Fruit fly (Drosophila melanogaster) whole organism, embryonic: ENCODE measurements around the gene UbcE2H.

Experiments
- BtbVII ChIP-seq: fragments of 200-800 bp; sonication (Bioruptor generic); optimal IDR thresholded peaks from 3 replicates; lab custom pipeline; 2017; ENCODE audit warnings: missing biosample characterization, mild to moderate bottlenecking, missing genetic modification characterization
- CG10462 ChIP-seq: fragments of 200-800 bp; sonication (Bioruptor generic); optimal IDR thresholded peaks from 2 replicates; lab custom pipeline; 2016; ENCODE audit warnings: missing biosample characterization, missing genetic modification characterization
- CG10543 ChIP-seq: fragments of 200-800 bp; sonication (Bioruptor generic); optimal IDR thresholded peaks from 3 replicates; lab custom pipeline; 2017; ENCODE audit warnings: missing biosample characterization, mild to moderate bottlenecking, missing genetic modification characterization, moderate library complexity
- CG10654 ChIP-seq: fragments of 200-800 bp; sonication (Bioruptor generic); optimal IDR thresholded peaks from 2 replicates; lab custom pipeline; 2016; ENCODE audit warnings: missing biosample characterization, missing genetic modification characterization
- CG10979 ChIP-seq: fragments of 200-800 bp; sonication (Bioruptor generic); optimal IDR thresholded peaks from 2 replicates; lab custom pipeline; 2018; ENCODE audit warnings: missing biosample characterization, mild to moderate bottlenecking, missing genetic modification characterization, moderate library complexity
- CG11093 ChIP-seq: fragments of 200-800 bp; sonication (Bioruptor generic); IDR thresholded peaks from 3 replicates; pipeline ENCODE4 v1.3.6; 2022; ENCODE audit warnings: missing biosample characterization, missing genetic modification characterization
- CG11247 ChIP-seq: fragments of 200-800 bp; sonication (Bioruptor generic); IDR thresholded peaks from 2 replicates; pipeline ENCODE4 v1.3.6; 2022; ENCODE audit warnings: missing biosample characterization, missing genetic modification characterization
- CG11696 ChIP-seq: fragments of 200-800 bp; sonication (Bioruptor generic); IDR thresholded peaks from 2 replicates; pipeline ENCODE4 v1.3.6; 2022; ENCODE audit warnings: missing biosample characterization, missing genetic modification characterization
- CG12155 ChIP-seq: fragments of 200-800 bp; sonication (Bioruptor generic); optimal IDR thresholded peaks from 3 replicates; lab custom pipeline; 2016; ENCODE audit warnings: missing biosample characterization, missing genetic modification characterization
- CG12219 ChIP-seq: fragments of 200-800 bp; sonication (Bioruptor generic); optimal IDR thresholded peaks from 3 replicates; lab custom pipeline; 2018; ENCODE audit warnings: missing biosample characterization, mild to moderate bottlenecking, missing genetic modification characterization
- CG13775 ChIP-seq: fragments of 200-800 bp; sonication (Bioruptor generic); optimal IDR thresholded peaks from 3 replicates; lab custom pipeline; 2017; ENCODE audit warnings: missing biosample characterization, mild to moderate bottlenecking, missing genetic modification characterization
- CG14441 ChIP-seq: fragments of 200-800 bp; sonication (Bioruptor generic); IDR thresholded peaks from 2 replicates; pipeline ENCODE4 v1.3.6; 2022; ENCODE audit warnings: missing biosample characterization, missing genetic modification characterization
- CG1603 ChIP-seq: fragments of 200-800 bp; sonication (Bioruptor generic); optimal IDR thresholded peaks from 2 replicates; lab custom pipeline; 2019; ENCODE audit warnings: missing biosample characterization, mild to moderate bottlenecking, missing genetic modification characterization, moderate library complexity
- CG16779 ChIP-seq: fragments of 200-800 bp; sonication (Bioruptor generic); IDR thresholded peaks from 2 replicates; pipeline ENCODE4 v1.3.6; 2022; ENCODE audit warnings: missing biosample characterization, missing genetic modification characterization
- CG17568 ChIP-seq: fragments of 200-800 bp; sonication (Bioruptor generic); optimal IDR thresholded peaks from 2 replicates; lab custom pipeline; 2018; ENCODE audit warnings: missing biosample characterization, mild to moderate bottlenecking, missing genetic modification characterization, moderate library complexity
- CG17912 ChIP-seq: fragments of 200-800 bp; sonication (Bioruptor generic); optimal IDR thresholded peaks from 2 replicates; lab custom pipeline; 2018; ENCODE audit warnings: missing biosample characterization, mild to moderate bottlenecking, missing genetic modification characterization
- CG18599 ChIP-seq: fragments of 200-800 bp; sonication (Bioruptor generic); optimal IDR thresholded peaks from 3 replicates; lab custom pipeline; 2017; ENCODE audit warnings: missing biosample characterization, missing genetic modification characterization, mild to moderate bottlenecking, moderate library complexity, missing genetic modification reagents
- CG34376 ChIP-seq: fragments of 200-800 bp; sonication (Bioruptor generic); optimal IDR thresholded peaks from 2 replicates; lab custom pipeline; 2018; ENCODE audit warnings: missing biosample characterization, mild to moderate bottlenecking, missing genetic modification characterization
- CG3726 ChIP-seq: fragments of 200-800 bp; sonication (Bioruptor generic); IDR thresholded peaks from 3 replicates; pipeline ENCODE4, ENCODE4 v1.3.6; 2022; ENCODE audit warnings: missing biosample characterization, missing genetic modification characterization
- CG6683 ChIP-seq: fragments of 200-800 bp; sonication (Bioruptor generic); optimal IDR thresholded peaks from 2 replicates; lab custom pipeline; 2017; ENCODE audit warnings: missing biosample characterization, mild to moderate bottlenecking, missing genetic modification characterization, missing genetic modification reagents
- CG6854 ChIP-seq: fragments of 200-800 bp; sonication (Bioruptor generic); optimal IDR thresholded peaks from 3 replicates; lab custom pipeline; 2017; ENCODE audit warnings: missing biosample characterization, mild to moderate bottlenecking, missing genetic modification characterization
- CG8478 ChIP-seq: fragments of >200 bp; optimal IDR thresholded peaks from 2 replicates; lab custom pipeline; 2018
- CHES-1-like ChIP-seq: fragments of 200-800 bp; sonication (Bioruptor generic); optimal IDR thresholded peaks from 2 replicates; lab custom pipeline; 2016; ENCODE audit warnings: missing biosample characterization, missing genetic modification characterization
- Dip3 ChIP-seq: fragments of 200-800 bp; sonication (Bioruptor generic); optimal IDR thresholded peaks from 3 replicates; lab custom pipeline; 2016; ENCODE audit warnings: missing biosample characterization, missing genetic modification characterization
- Drgx ChIP-seq: fragments of 200-800 bp; sonication (Bioruptor generic); IDR thresholded peaks from 2 replicates; pipeline ENCODE4 v1.3.6; 2022; ENCODE audit warnings: missing biosample characterization, missing genetic modification characterization
- H15 ChIP-seq: fragments of 200-800 bp; sonication (Bioruptor generic); IDR thresholded peaks from 3 replicates; pipeline ENCODE4 v1.3.6; 2022; ENCODE audit warnings: missing biosample characterization, missing genetic modification characterization
- HmgD ChIP-seq: fragments of 200-800 bp; sonication (Bioruptor generic); optimal IDR thresholded peaks from 3 replicates; lab custom pipeline; 2016; ENCODE audit warnings: missing biosample characterization, missing genetic modification characterization
- Hmr ChIP-seq: fragments of 200-800 bp; sonication (Bioruptor generic); optimal IDR thresholded peaks from 3 replicates; lab custom pipeline; 2017; ENCODE audit warnings: mild to moderate bottlenecking, missing biosample characterization, missing genetic modification reagents, missing genetic modification characterization
- Hsf ChIP-seq: fragments of 200-800 bp; sonication (Bioruptor generic); optimal IDR thresholded peaks from 3 replicates; lab custom pipeline; 2016; ENCODE audit warnings: missing biosample characterization, missing genetic modification characterization
- NC2α ChIP-seq: fragments of 200-800 bp; sonication (Bioruptor generic); optimal IDR thresholded peaks from 2 replicates; lab custom pipeline; 2016; ENCODE audit warnings: missing biosample characterization, missing genetic modification characterization
- NFAT ChIP-seq: fragments of 200-800 bp; sonication (Bioruptor generic); IDR thresholded peaks from 2 replicates; pipeline ENCODE4 v1.3.6; 2022; ENCODE audit warnings: missing biosample characterization, missing genetic modification characterization
- Oli ChIP-seq: fragments of 200-800 bp; sonication (Bioruptor generic); optimal IDR thresholded peaks from 2 replicates; lab custom pipeline; 2018; ENCODE audit warnings: missing biosample characterization, mild to moderate bottlenecking, missing genetic modification characterization, moderate library complexity
- PHDP ChIP-seq: fragments of 200-800 bp; sonication (Bioruptor generic); optimal IDR thresholded peaks from 3 replicates; lab custom pipeline; 2018; ENCODE audit warnings: missing biosample characterization, mild to moderate bottlenecking, missing genetic modification characterization, moderate library complexity
- Ptx1 ChIP-seq: fragments of 200-800 bp; sonication (Bioruptor generic); IDR thresholded peaks from 2 replicates; pipeline ENCODE4 v1.3.6; 2022; ENCODE audit warnings: missing biosample characterization, missing genetic modification characterization
- Rfx ChIP-seq: fragments of 200-800 bp; sonication (Bioruptor generic); IDR thresholded peaks from 2 replicates; pipeline ENCODE4 v1.3.6; 2022; ENCODE audit warnings: missing biosample characterization, missing genetic modification characterization
- Side ChIP-seq: fragments of 200-800 bp; sonication (Bioruptor generic); optimal IDR thresholded peaks from 2 replicates; lab custom pipeline; 2016; ENCODE audit warnings: missing biosample characterization, missing genetic modification characterization
- Ssrp ChIP-seq: fragments of 200-800 bp; sonication (Bioruptor generic); optimal IDR thresholded peaks from 2 replicates; lab custom pipeline; 2018; ENCODE audit warnings: missing biosample characterization, mild to moderate bottlenecking, missing genetic modification characterization, moderate library complexity
- ac ChIP-seq: fragments of 200-800 bp; sonication (Bioruptor generic); optimal IDR thresholded peaks from 3 replicates; lab custom pipeline; 2017; ENCODE audit warnings: missing biosample characterization, mild to moderate bottlenecking, missing genetic modification characterization
- cg ChIP-seq: fragments of 200-800 bp; sonication (Bioruptor generic); optimal IDR thresholded peaks from 3 replicates; lab custom pipeline; 2019; ENCODE audit warnings: missing biosample characterization, mild to moderate bottlenecking, missing genetic modification characterization, moderate library complexity
- ci ChIP-seq: fragments of 200-800 bp; sonication (Bioruptor generic); IDR thresholded peaks from 3 replicates; pipeline ENCODE4 v1.3.6; 2022; ENCODE audit warnings: missing biosample characterization, missing genetic modification characterization
- eyg ChIP-seq: fragments of 200-800 bp; sonication (Bioruptor generic); optimal IDR thresholded peaks from 3 replicates; lab custom pipeline; 2016; ENCODE audit warnings: missing biosample characterization, missing genetic modification characterization
- ken ChIP-seq: fragments of 200-800 bp; sonication (Bioruptor generic); IDR thresholded peaks from 3 replicates; pipeline ENCODE4 v1.3.6; 2022; ENCODE audit warnings: missing biosample characterization, missing genetic modification characterization
- lov ChIP-seq, 2 experiments: fragments of 200-800 bp in 1 of 2; fragments of >200 bp in 1 of 2; sonication (Bioruptor generic) in 1 of 2; IDR thresholded peaks in 1 of 2; optimal IDR thresholded peaks in 1 of 2; 2 replicates in 1 of 2; 3 replicates in 1 of 2; pipeline versions ENCODE4 v1.3.6 to Lab custom; 2017 to 2022; ENCODE audit warnings: missing biosample characterization in 1 of 2, missing genetic modification characterization in 1 of 2
- maf-S ChIP-seq: fragments of 200-800 bp; sonication (Bioruptor generic); optimal IDR thresholded peaks from 2 replicates; lab custom pipeline; 2016; ENCODE audit warnings: missing biosample characterization, missing genetic modification characterization
- odd ChIP-seq: fragments of 200-800 bp; sonication (Bioruptor generic); optimal IDR thresholded peaks from 2 replicates; lab custom pipeline; 2017; ENCODE audit warnings: missing biosample characterization, mild to moderate bottlenecking, missing genetic modification characterization
- pita ChIP-seq: fragments of 200-800 bp; sonication (Bioruptor generic); optimal IDR thresholded peaks from 2 replicates; lab custom pipeline; 2017; ENCODE audit warnings: missing biosample characterization, mild to moderate bottlenecking, missing genetic modification characterization
- scrt ChIP-seq: fragments of 200-800 bp; sonication (Bioruptor generic); optimal IDR thresholded peaks from 2 replicates; lab custom pipeline; 2018; ENCODE audit warnings: missing biosample characterization, mild to moderate bottlenecking, missing genetic modification characterization, moderate library complexity
- seq ChIP-seq: fragments of 200-800 bp; sonication (Bioruptor generic); IDR thresholded peaks from 2 replicates; pipeline ENCODE4 v1.3.6; 2022; ENCODE audit warnings: missing biosample characterization, missing genetic modification characterization
- tup ChIP-seq: fragments of 200-800 bp; sonication (Bioruptor generic); optimal IDR thresholded peaks from 2 replicates; lab custom pipeline; 2016; ENCODE audit warnings: missing biosample characterization, mild to moderate bottlenecking, missing genetic modification characterization, moderate library complexity

The UbcE2H gene

dm6 chrX:8141353-8142066 lies 47.6 kb upstream of the UbcE2H start (continued):
- peak; percentile 10 for TF ChIP-seq CG12219 (GFP tag; lab: Kevin White, UChicago)
- TF ChIP-seq CG6683 (GFP tag; lab: Kevin White, UChicago) = peak; percentile 0
- peak; percentile 27 for TF ChIP-seq Hsf (GFP tag; lab: Kevin White, UChicago)
- no peak for TF ChIP-seq Ssrp (tag; lab: Kevin White, UChicago)
- no peak for TF ChIP-seq ac
- no peak for TF ChIP-seq tup (GFP tag; lab: Kevin White, UChicago)
- TF ChIP-seq PHDP (tag; lab: Kevin White, UChicago) = no peak
- TF ChIP-seq scrt = peak; percentile 40
- no peak for TF ChIP-seq maf-S (GFP tag; lab: Kevin White, UChicago)
- peak; percentile 11 for TF ChIP-seq HmgD (GFP tag; lab: Kevin White, UChicago)
- peak; percentile 29 for TF ChIP-seq Hmr (GFP tag; lab: Kevin White, UChicago)
- TF ChIP-seq CG16779 (GFP tag; lab: Robert Waterston, UW) = no peak
- no peak for TF ChIP-seq H15 (GFP tag; lab: Robert Waterston, UW)
- TF ChIP-seq CG11247 (GFP tag; lab: Robert Waterston, UW) = no peak
- peak; percentile 44 for TF ChIP-seq CG18599 (GFP tag; lab: Kevin White, UChicago)
- no peak for TF ChIP-seq CG17568 (GFP tag; lab: Kevin White, UChicago)
- TF ChIP-seq ken (GFP tag; lab: Robert Waterston, UW) = no peak
- peak; percentile 28 for TF ChIP-seq Dip3 (GFP tag; lab: Kevin White, UChicago)
- TF ChIP-seq Ptx1 (GFP tag; lab: Robert Waterston, UW) = no peak
- TF ChIP-seq CG10979 (tag; lab: Kevin White, UChicago) = peak; percentile 3
- no peak for TF ChIP-seq BtbVII (GFP tag; lab: Kevin White, UChicago)
- peak; percentile 42; the same call in 1 of the 2 replicates for TF ChIP-seq Drgx
- TF ChIP-seq odd = no peak
- TF ChIP-seq seq = peak; percentile 39; the same call in 1 of the 2 replicates
- TF ChIP-seq CG8478 = peak; percentile 84
- peak; percentile 35; the same call in 1 of the 2 replicates for TF ChIP-seq NFAT (GFP tag; lab: Robert Waterston, UW)
- TF ChIP-seq CG14441 (GFP tag; lab: Robert Waterston, UW) = no peak
- peak; percentile 37 for TF ChIP-seq CG1603
- no peak for TF ChIP-seq CG11093 (GFP tag; lab: Robert Waterston, UW)
- no peak for TF ChIP-seq eyg (GFP tag; lab: Kevin White, UChicago)
- TF ChIP-seq CG10462 (GFP tag; lab: Kevin White, UChicago) = peak; percentile 50
- TF ChIP-seq lov (optimal IDR thresholded peaks at IDR 0.05; lab: Kevin White, UChicago) = no peak
- TF ChIP-seq lov (GFP tag; IDR thresholded peaks at IDR 0.05; lab: Robert Waterston, UW) = peak; percentile 29; the same call in 1 of the 3 replicates
- TF ChIP-seq CG17912 (GFP tag; lab: Kevin White, UChicago) = no peak
- peak; percentile 36 for TF ChIP-seq CG34376
- no peak for TF ChIP-seq CG6854 (GFP tag; lab: Kevin White, UChicago)
- no peak for TF ChIP-seq CG10654 (GFP tag; lab: Kevin White, UChicago)
- TF ChIP-seq cg (GFP tag; lab: Kevin White, UChicago) = peak; percentile 99
- peak; percentile 27 for TF ChIP-seq CG13775 (GFP tag; lab: Kevin White, UChicago)
- peak; percentile 45; the same call in 1 of the 2 replicates for TF ChIP-seq Rfx (GFP tag; lab: Robert Waterston, UW)
- no peak for TF ChIP-seq CG3726 (GFP tag; lab: Robert Waterston, UW)
- TF ChIP-seq CHES-1-like = peak; percentile 11
- TF ChIP-seq CG11696 = no peak
- TF ChIP-seq pita = no peak
- TF ChIP-seq Side (GFP tag; lab: Kevin White, UChicago) = peak; percentile 62
- 0 out of 3 replicates have a peak, but pooled peaks have one; percentile 48 for TF ChIP-seq ci
- peak; percentile 8 for TF ChIP-seq CG12155
- peak; percentile 12 for TF ChIP-seq Oli
- TF ChIP-seq NC2α (GFP tag; lab: Kevin White, UChicago) = no peak
- TF ChIP-seq CG10543 (GFP tag; lab: Kevin White, UChicago) = peak; percentile 87
